Worm (Caenorhabditis elegans): ENCODE measurements around the gene srh-41.

The srh-41 gene

ce11 chrII:14249489-14249888 lies 37.7 kb downstream of the srh-41 start:
- no peak for TF ChIP-seq ceh-16 (tag; optimal IDR thresholded peaks at IDR 0.05)
- TF ChIP-seq unc-62 (GFP tag; optimal IDR thresholded peaks at IDR 0.05), result no peak
- TF ChIP-seq nhr-43 (tag; optimal IDR thresholded peaks at IDR 0.05; ENCODE audit: poor library complexity, severe bottlenecking), result no peak
- no peak for TF ChIP-seq jun-1 (tag; optimal IDR thresholded peaks at IDR 0.05)
- peak; percentile 43 for TF ChIP-seq nhr-25 (tag; optimal IDR thresholded peaks at IDR 0.05)
- peak; percentile 51 for TF ChIP-seq ceh-28 (tag; optimal IDR thresholded peaks at IDR 0.05)
- peak; percentile 47 for TF ChIP-seq snpc-4 (tag; optimal IDR thresholded peaks at IDR 0.05)
- TF ChIP-seq lin-15B (tag; optimal IDR thresholded peaks at IDR 0.05), result peak; percentile 18
- no peak for TF ChIP-seq egl-5 (tag; optimal IDR thresholded peaks at IDR 0.05)
- no peak for TF ChIP-seq ceh-82 (tag; optimal IDR thresholded peaks at IDR 0.05)
- no peak for TF ChIP-seq nhr-11 (tag; optimal IDR thresholded peaks at IDR 0.05)
- TF ChIP-seq hmg-11 (tag; optimal IDR thresholded peaks at IDR 0.05), result peak; percentile 75
- no peak for TF ChIP-seq nhr-76 (tag; optimal IDR thresholded peaks at IDR 0.05)
- TF ChIP-seq nhr-237 (tag; optimal IDR thresholded peaks at IDR 0.05), result no peak
- TF ChIP-seq ztf-4 (tag; optimal IDR thresholded peaks at IDR 0.05), result no peak
- peak; percentile 38 for TF ChIP-seq elt-2 (tag; optimal IDR thresholded peaks at IDR 0.05)
- TF ChIP-seq egl-27 (tag; optimal IDR thresholded peaks at IDR 0.05), result no peak
- no peak for TF ChIP-seq ceh-9 (tag; optimal IDR thresholded peaks at IDR 0.05)
- TF ChIP-seq ama-1 (optimal IDR thresholded peaks at IDR 0.05), result no peak
- TF ChIP-seq lsy-12 (tag; optimal IDR thresholded peaks at IDR 0.05), result no peak
- no peak for TF ChIP-seq pqm-1 (tag; optimal IDR thresholded peaks at IDR 0.05)
- no peak for TF ChIP-seq fos-1 (tag; optimal IDR thresholded peaks at IDR 0.05)
- TF ChIP-seq elt-1 (tag; optimal IDR thresholded peaks at IDR 0.05), result no peak
- no peak for TF ChIP-seq elt-3 (tag; optimal IDR thresholded peaks at IDR 0.05)
- TF ChIP-seq pha-4 (tag; optimal IDR thresholded peaks at IDR 0.05), result peak; percentile 45
- TF ChIP-seq mdl-1 (tag; optimal IDR thresholded peaks at IDR 0.05), result peak; percentile 70
- no peak for TF ChIP-seq ZK546.5 (tag; optimal IDR thresholded peaks at IDR 0.05)
- no peak for TF ChIP-seq sea-2 (GFP tag; optimal IDR thresholded peaks at IDR 0.05)
- no peak for TF ChIP-seq nhr-28 (tag; optimal IDR thresholded peaks at IDR 0.05)
- no peak for TF ChIP-seq fkh-2 (tag; optimal IDR thresholded peaks at IDR 0.05)
- no peak for TF ChIP-seq fkh-10 (GFP tag; optimal IDR thresholded peaks at IDR 0.05)
- TF ChIP-seq tbx-2 (tag; optimal IDR thresholded peaks at IDR 0.05), result no peak
- TF ChIP-seq ztf-11 (tag; optimal IDR thresholded peaks at IDR 0.05), result no peak
- no peak for TF ChIP-seq zag-1 (tag; optimal IDR thresholded peaks at IDR 0.05)
- no peak for TF ChIP-seq eor-1 (tag; optimal IDR thresholded peaks at IDR 0.05)
- peak; percentile 20 for TF ChIP-seq lin-39 (tag; optimal IDR thresholded peaks at IDR 0.05)
- no peak for TF ChIP-seq R02D3.7 (tag; optimal IDR thresholded peaks at IDR 0.05)
- no peak for TF ChIP-seq skn-1 (tag; optimal IDR thresholded peaks at IDR 0.05)
- TF ChIP-seq daf-12 (tag; optimal IDR thresholded peaks at IDR 0.05), result no peak
- TF ChIP-seq nhr-77 (tag; optimal IDR thresholded peaks at IDR 0.05), result no peak
- TF ChIP-seq mml-1 (tag; optimal IDR thresholded peaks at IDR 0.05), result no peak
- no peak for TF ChIP-seq nhr-23 (tag; optimal IDR thresholded peaks at IDR 0.05)
- no peak for TF ChIP-seq aly-2 (tag; optimal IDR thresholded peaks at IDR 0.05)
- no peak for TF ChIP-seq unc-39 (tag; optimal IDR thresholded peaks at IDR 0.05)
- TF ChIP-seq nfya-1 (tag; optimal IDR thresholded peaks at IDR 0.05; ENCODE audit: insufficient read depth), result peak; percentile 62
- no peak for TF ChIP-seq nhr-12 (tag; optimal IDR thresholded peaks at IDR 0.05)
- no peak for TF ChIP-seq nhr-67 (tag; optimal IDR thresholded peaks at IDR 0.05)

Measured in whole organism, L3 larva.